Worm (Caenorhabditis elegans) whole organism, L3 larva: Measurements from ENCODE around the gene fbxb-90.

ENCODE experiments used
- lin-39 ChIP-seq: fragments of 150-350 bp; optimal IDR thresholded peaks from 2 replicates; lab custom pipeline; 2018; ENCODE audit warnings: missing biosample characterization, missing genetic modification reagents, missing genetic modification characterization
- skn-1 ChIP-seq: fragments of 150-350 bp; optimal IDR thresholded peaks from 2 replicates; lab custom pipeline; 2014; ENCODE audit warnings: missing biosample characterization, missing genetic modification characterization

DNA sequence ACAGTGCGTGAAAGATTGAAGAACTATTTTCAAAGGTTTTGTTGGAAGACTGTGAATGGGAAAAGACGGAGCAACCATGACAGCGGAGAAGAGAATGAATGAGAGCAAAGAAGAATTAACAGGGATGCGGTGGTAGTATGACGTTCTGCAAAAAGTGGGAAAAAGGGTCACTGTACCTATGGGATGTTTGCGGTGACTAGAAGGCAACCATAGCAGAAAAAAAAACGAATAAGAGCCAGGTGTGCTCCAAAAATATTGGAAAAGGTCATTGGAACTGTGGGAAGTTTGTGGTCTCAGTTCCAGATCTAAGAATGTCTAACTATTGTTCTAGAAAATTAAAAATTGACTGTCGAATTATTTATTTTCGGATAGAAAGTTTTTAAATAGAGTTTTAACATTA is at the start of gene fbxb-90:
- TF ChIP-seq skn-1 (tag; lab: Kevin White, UChicago): no peak
- no peak for TF ChIP-seq lin-39 (tag; lab: Kevin White, UChicago)
